Fruit fly (Drosophila melanogaster) whole organism, embryonic: ENCODE measurements around the gene Lim3.

Experiments used
- CG32772 ChIP-seq: fragments of 200-800 bp; sonication (Bioruptor generic); IDR thresholded peaks from 2 replicates; pipeline ENCODE4 v1.3.6; 2022; ENCODE audit warnings: missing biosample characterization, missing genetic modification characterization
- CG5245 ChIP-seq: fragments of 200-800 bp; sonication (Bioruptor generic); optimal IDR thresholded peaks from 3 replicates; lab custom pipeline; 2016; ENCODE audit warnings: missing biosample characterization, missing genetic modification characterization

DNA sequence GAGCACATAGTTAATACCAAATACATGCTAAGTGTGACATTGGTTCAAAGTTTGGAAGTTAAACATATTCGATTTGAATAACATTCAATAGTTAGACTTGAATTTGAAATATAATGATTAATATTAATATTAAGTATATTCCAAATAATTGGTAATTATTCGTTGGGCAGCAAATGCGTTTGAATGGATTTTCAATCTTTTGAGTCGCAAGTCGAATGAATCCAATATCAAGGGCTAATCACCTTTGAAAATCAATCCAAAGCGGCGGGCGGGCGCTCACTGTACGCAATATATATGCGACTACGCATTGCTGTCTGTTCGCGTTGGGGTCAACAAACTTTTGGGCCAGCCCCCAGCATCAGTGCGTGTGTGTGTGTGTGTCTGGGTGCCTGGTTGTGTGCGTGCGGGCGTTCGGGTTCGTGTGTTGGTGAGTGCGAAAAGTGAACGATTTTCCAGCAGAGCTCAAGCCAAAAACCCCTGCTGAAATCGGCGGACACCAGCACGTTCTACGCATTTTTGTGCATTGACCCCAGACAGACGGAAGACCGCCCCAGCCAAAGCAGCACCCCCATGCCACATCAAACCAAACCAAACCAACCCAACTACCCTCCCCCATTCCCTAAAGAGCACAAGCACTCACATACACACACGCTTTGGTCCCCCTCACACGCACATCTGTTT is 30.3 kb upstream of the Lim3 start:
- TF ChIP-seq CG32772 (GFP tag; lab: Robert Waterston, UW) = no peak
- TF ChIP-seq CG5245 (GFP tag; lab: Kevin White, UChicago) = no peak
